Worm (Caenorhabditis elegans) whole organism, mixed stage, embryonic: Measurements from ENCODE around the gene hpx-2.

Source experiments
- M03D4.4 ChIP-seq: sonication (generic microtip); optimal IDR thresholded peaks from 2 replicates; lab custom pipeline; 2017; ENCODE audit warnings: mild to moderate bottlenecking, missing genetic modification characterization, missing compliant biosample characterization
- bed-3 ChIP-seq: fragments of 200-800 bp; sonication (Bioruptor generic); optimal IDR thresholded peaks from 3 replicates; lab custom pipeline; 2018; ENCODE audit warnings: mild to moderate bottlenecking, missing genetic modification characterization, moderate library complexity, missing compliant biosample characterization
- ceh-39 ChIP-seq: fragments of 150-350 bp; optimal IDR thresholded peaks from 2 replicates; lab custom pipeline; 2014; ENCODE audit warnings: missing biosample characterization, missing genetic modification characterization
- ceh-43 ChIP-seq: fragments of 200-800 bp; sonication (Bioruptor generic); optimal IDR thresholded peaks from 2 replicates; lab custom pipeline; 2018; ENCODE audit warnings: mild to moderate bottlenecking, missing genetic modification characterization, moderate library complexity, missing compliant biosample characterization
- ceh-83 ChIP-seq: fragments of 200-800 bp; sonication (Bioruptor generic); optimal IDR thresholded peaks from 2 replicates; lab custom pipeline; 2018; ENCODE audit warnings: mild to moderate bottlenecking, missing genetic modification characterization, missing compliant biosample characterization
- ces-1 ChIP-seq: fragments of 150-350 bp; optimal IDR thresholded peaks from 2 replicates; lab custom pipeline; 2014; ENCODE audit warnings: missing biosample characterization, missing genetic modification reagents, missing genetic modification characterization
- cnd-1 ChIP-seq: fragments of 200-800 bp; sonication (Bioruptor generic); optimal IDR thresholded peaks from 2 replicates; lab custom pipeline; 2018; ENCODE audit warnings: mild to moderate bottlenecking, missing genetic modification characterization, missing compliant biosample characterization
- drap-1 ChIP-seq: fragments of 200-800 bp; sonication (Bioruptor generic); optimal IDR thresholded peaks from 3 replicates; lab custom pipeline; 2018; ENCODE audit warnings: mild to moderate bottlenecking, missing genetic modification characterization, missing compliant biosample characterization
- elt-1 ChIP-seq: sonication (generic microtip); optimal IDR thresholded peaks from 2 replicates; lab custom pipeline; 2017; ENCODE audit warnings: missing genetic modification characterization, mild to moderate bottlenecking, missing compliant biosample characterization, antibody characterized with exemption, moderate library complexity, borderline replicate concordance; ENCODE audit not compliant: insufficient read depth
- flh-1 ChIP-seq: fragments of 200-800 bp; sonication (Bioruptor generic); optimal IDR thresholded peaks from 2 replicates; lab custom pipeline; 2018; ENCODE audit warnings: mild to moderate bottlenecking, missing genetic modification characterization, moderate library complexity, missing compliant biosample characterization
- ham-2 ChIP-seq: fragments of 200-800 bp; sonication (Bioruptor generic); optimal IDR thresholded peaks from 2 replicates; lab custom pipeline; 2018; ENCODE audit warnings: mild to moderate bottlenecking, missing genetic modification characterization, missing compliant biosample characterization
- hlh-1 ChIP-seq: fragments of 150-350 bp; optimal IDR thresholded peaks from 2 replicates; lab custom pipeline; 2014; ENCODE audit warnings: missing biosample characterization, missing genetic modification reagents, missing genetic modification characterization
- lin-13 ChIP-seq: fragments of 150-350 bp; optimal IDR thresholded peaks from 2 replicates; lab custom pipeline; 2014; ENCODE audit warnings: missing biosample characterization, missing genetic modification characterization
- lin-32 ChIP-seq: fragments of 200-800 bp; sonication (Bioruptor generic); optimal IDR thresholded peaks from 2 replicates; lab custom pipeline; 2018; ENCODE audit warnings: mild to moderate bottlenecking, missing genetic modification characterization, missing compliant biosample characterization
- lsy-2 ChIP-seq: fragments of 150-350 bp; optimal IDR thresholded peaks from 2 replicates; lab custom pipeline; 2014; ENCODE audit warnings: missing biosample characterization, missing genetic modification characterization
- mep-1 ChIP-seq: fragments of 150-350 bp; optimal IDR thresholded peaks from 2 replicates; lab custom pipeline; 2017; ENCODE audit warnings: missing biosample characterization, missing genetic modification reagents, missing genetic modification characterization, inconsistent platforms
- mls-2 ChIP-seq: sonication (generic microtip); optimal IDR thresholded peaks from 2 replicates; lab custom pipeline; 2016; ENCODE audit warnings: mild to moderate bottlenecking, missing genetic modification characterization, moderate library complexity, missing compliant biosample characterization
- nhr-2 ChIP-seq: fragments of 150-350 bp; optimal IDR thresholded peaks from 2 replicates; lab custom pipeline; 2014; ENCODE audit warnings: missing biosample characterization, missing genetic modification characterization
- nhr-237 ChIP-seq: fragments of 150-350 bp; optimal IDR thresholded peaks from 2 replicates; lab custom pipeline; 2014; ENCODE audit warnings: missing biosample characterization, missing genetic modification characterization
- nhr-76 ChIP-seq: sonication (generic microtip); optimal IDR thresholded peaks from 2 replicates; lab custom pipeline; 2017; ENCODE audit warnings: missing biosample characterization, missing genetic modification characterization
- pha-4 ChIP-seq: fragments of 150-350 bp; optimal IDR thresholded peaks from 2 replicates; lab custom pipeline; 2018; ENCODE audit warnings: missing biosample characterization, missing genetic modification reagents, missing genetic modification characterization
- sem-2 ChIP-seq: fragments of 200-800 bp; sonication (Bioruptor generic); optimal IDR thresholded peaks from 2 replicates; lab custom pipeline; 2018; ENCODE audit warnings: mild to moderate bottlenecking, missing genetic modification characterization, missing compliant biosample characterization
- snpc-4 ChIP-seq: fragments of 150-350 bp; optimal IDR thresholded peaks from 2 replicates; lab custom pipeline; 2014; ENCODE audit warnings: missing biosample characterization, missing genetic modification characterization
- sptf-1 ChIP-seq: sonication (generic microtip); optimal IDR thresholded peaks from 2 replicates; lab custom pipeline; 2017; ENCODE audit warnings: mild to moderate bottlenecking, missing genetic modification characterization, moderate library complexity, missing compliant biosample characterization
- tbx-8 ChIP-seq: fragments of 200-800 bp; sonication (Bioruptor generic); optimal IDR thresholded peaks from 2 replicates; lab custom pipeline; 2018; ENCODE audit warnings: mild to moderate bottlenecking, missing genetic modification characterization, moderate library complexity, missing compliant biosample characterization
- unc-120 ChIP-seq: sonication (generic microtip); optimal IDR thresholded peaks from 2 replicates; lab custom pipeline; 2017; ENCODE audit warnings: missing genetic modification characterization, missing compliant biosample characterization; ENCODE audit not compliant: poor library complexity, severe bottlenecking
- unc-62 ChIP-seq: fragments of 150-350 bp; optimal IDR thresholded peaks from 2 replicates; lab custom pipeline; 2014; ENCODE audit warnings: missing biosample characterization, missing genetic modification reagents, missing genetic modification characterization
- zip-8 ChIP-seq: fragments of 150-350 bp; optimal IDR thresholded peaks from 2 replicates; lab custom pipeline; 2014; ENCODE audit warnings: missing biosample characterization, missing genetic modification characterization
- ztf-11 ChIP-seq: fragments of 150-350 bp; optimal IDR thresholded peaks from 2 replicates; lab custom pipeline; 2014; ENCODE audit warnings: missing biosample characterization, missing genetic modification characterization

hpx-2 gene

DNA sequence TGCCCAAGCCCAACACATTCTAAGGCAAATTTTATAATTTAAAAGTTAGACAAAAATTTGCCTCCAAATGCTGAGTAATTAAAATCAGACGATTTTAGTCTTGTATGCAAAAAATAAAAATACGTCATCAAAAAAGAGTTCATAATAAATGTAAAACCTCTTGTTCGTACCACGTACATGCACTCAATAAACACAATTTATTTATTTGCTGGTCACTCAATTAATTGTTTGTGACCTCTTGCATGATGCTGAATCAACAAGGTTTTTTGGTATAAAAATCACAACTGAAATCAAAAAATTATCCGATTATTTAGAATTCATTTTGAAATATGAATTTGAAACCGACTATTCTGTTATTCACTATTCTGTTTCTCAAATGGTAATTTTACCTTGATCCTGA is at the start of gene hpx-2:
hpx-2 (plus strand) TSS at position 301 of the 400 bp plus-strand sequence.
- TF ChIP-seq ceh-83 (GFP tag; lab: Kevin White, UChicago): no peak
- TF ChIP-seq mep-1 (tag; lab: Kevin White, UChicago): no peak
- no peak for TF ChIP-seq lin-13
- no peak for TF ChIP-seq snpc-4 (tag; lab: Kevin White, UChicago)
- TF ChIP-seq nhr-76 (tag; lab: Kevin White, UChicago): no peak
- TF ChIP-seq drap-1: no peak
- no peak for TF ChIP-seq ztf-11 (tag; lab: Kevin White, UChicago)

DNA sequence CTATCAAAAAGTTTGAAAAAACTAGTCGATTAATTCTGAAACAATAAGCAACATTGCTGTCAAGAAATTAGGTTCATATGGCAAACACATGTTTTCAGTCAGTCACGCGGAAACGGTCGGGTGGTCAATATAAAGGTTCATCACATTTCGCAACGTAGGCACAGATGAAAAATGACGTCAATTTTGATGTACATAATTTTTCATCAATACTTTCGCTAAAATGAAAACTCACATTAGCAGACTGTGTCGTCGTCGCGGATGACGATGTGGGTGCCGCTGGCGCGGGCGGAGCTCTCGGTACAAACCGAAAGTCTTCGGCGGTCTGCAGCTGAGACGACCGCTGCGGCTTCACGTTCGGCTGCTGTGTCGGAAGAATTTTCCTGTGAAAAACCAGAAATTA is 46.4 kb upstream of the hpx-2 start, which contains the start of gene swan-2:
swan-2 (minus strand) TSS at position 380 of the 400 bp plus-strand sequence.
- TF ChIP-seq ham-2 (GFP tag; lab: Kevin White, UChicago): no peak
- TF ChIP-seq hlh-1 (tag; lab: Kevin White, UChicago): no peak
- TF ChIP-seq flh-1 (GFP tag; lab: Kevin White, UChicago): no peak
- TF ChIP-seq cnd-1: no peak
- TF ChIP-seq sptf-1: no peak
- no peak for TF ChIP-seq pha-4
- TF ChIP-seq nhr-237: no peak
- no peak for TF ChIP-seq bed-3 (GFP tag; lab: Kevin White, UChicago)
- no peak for TF ChIP-seq sem-2
- no peak for TF ChIP-seq ceh-83 (GFP tag; lab: Kevin White, UChicago)
- no peak for TF ChIP-seq snpc-4 (tag; lab: Kevin White, UChicago)

DNA sequence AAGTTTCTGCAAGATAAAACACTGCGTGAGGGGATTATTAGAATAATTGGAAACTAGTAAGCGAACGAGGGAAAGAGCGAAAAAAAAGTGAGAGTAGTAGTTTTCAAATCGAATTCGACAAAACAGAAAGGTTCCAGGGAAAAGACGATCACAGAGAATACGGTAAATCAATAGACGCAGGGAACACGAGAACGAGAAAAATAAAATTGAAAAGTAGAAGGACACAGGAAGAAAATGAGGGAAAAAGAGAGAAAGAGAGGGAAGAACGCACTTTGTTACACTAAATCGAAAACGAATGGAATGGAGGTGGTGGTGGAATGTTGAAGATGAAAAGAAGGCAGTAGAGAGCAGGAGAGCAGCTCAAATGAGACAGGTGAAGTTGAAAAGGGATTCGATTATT is 43.0 kb upstream of the hpx-2 start, which contains the start of gene swan-1:
swan-1 (minus strand) TSS at position 6 of the 400 bp plus-strand sequence.
- TF ChIP-seq hlh-1 (tag; lab: Kevin White, UChicago) (peak; percentile 41), sptf-1 (no peak), drap-1 (no peak), unc-120 (tag; lab: Kevin White, UChicago) (peak; percentile 40)

DNA sequence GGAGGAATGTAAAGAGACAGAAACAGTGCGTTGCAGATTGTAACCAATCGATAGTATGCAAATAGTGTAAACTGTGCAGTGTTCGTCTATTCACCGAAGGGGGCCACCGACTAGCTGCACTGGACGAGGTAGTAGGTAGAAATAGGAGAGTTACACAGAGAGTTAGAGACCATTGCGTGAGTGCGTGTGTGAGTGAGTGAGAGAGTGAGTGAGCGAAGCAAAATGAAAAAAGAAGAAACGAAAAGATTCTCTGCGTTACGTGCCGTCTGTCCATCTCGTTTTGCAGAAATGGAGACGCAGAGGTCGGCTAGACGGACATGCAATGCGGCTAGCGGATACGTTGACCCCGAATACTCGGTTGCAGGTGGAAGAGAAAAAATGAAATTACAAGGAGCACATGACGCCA is 41.8 kb upstream of the hpx-2 start:
- TF ChIP-seq ceh-43 (GFP tag; lab: Kevin White, UChicago): no peak
- peak; percentile 74 for TF ChIP-seq unc-120 (tag; lab: Kevin White, UChicago)
- TF ChIP-seq ceh-83 (GFP tag; lab: Kevin White, UChicago): no peak
- no peak for TF ChIP-seq elt-1 (tag; lab: Kevin White, UChicago)
- no peak for TF ChIP-seq sem-2
- TF ChIP-seq nhr-2 (tag; lab: Kevin White, UChicago): peak; percentile 76
- peak; percentile 15 for TF ChIP-seq lin-13
- TF ChIP-seq hlh-1 (tag; lab: Kevin White, UChicago): peak; percentile 80
- peak; percentile 9 for TF ChIP-seq drap-1
- TF ChIP-seq lin-32: no peak
- TF ChIP-seq lsy-2 (tag; lab: Kevin White, UChicago): peak; percentile 16
- peak; percentile 78 for TF ChIP-seq ceh-39 (tag; lab: Kevin White, UChicago)
- peak; percentile 74 for TF ChIP-seq mep-1 (tag; lab: Kevin White, UChicago)
- no peak for TF ChIP-seq bed-3 (GFP tag; lab: Kevin White, UChicago)
- no peak for TF ChIP-seq nhr-76 (tag; lab: Kevin White, UChicago)
- peak; percentile 56 for TF ChIP-seq unc-62
- TF ChIP-seq M03D4.4 (tag; lab: Kevin White, UChicago): peak; percentile 45
- peak; percentile 3 for TF ChIP-seq zip-8 (tag; lab: Kevin White, UChicago)
- TF ChIP-seq pha-4: peak; percentile 64
- peak; percentile 75 for TF ChIP-seq mls-2 (tag; lab: Kevin White, UChicago)
- peak; percentile 43 for TF ChIP-seq ces-1
- peak; percentile 53 for TF ChIP-seq sptf-1
- peak; percentile 69 for TF ChIP-seq cnd-1
- peak; percentile 96 for TF ChIP-seq ham-2 (GFP tag; lab: Kevin White, UChicago)

DNA sequence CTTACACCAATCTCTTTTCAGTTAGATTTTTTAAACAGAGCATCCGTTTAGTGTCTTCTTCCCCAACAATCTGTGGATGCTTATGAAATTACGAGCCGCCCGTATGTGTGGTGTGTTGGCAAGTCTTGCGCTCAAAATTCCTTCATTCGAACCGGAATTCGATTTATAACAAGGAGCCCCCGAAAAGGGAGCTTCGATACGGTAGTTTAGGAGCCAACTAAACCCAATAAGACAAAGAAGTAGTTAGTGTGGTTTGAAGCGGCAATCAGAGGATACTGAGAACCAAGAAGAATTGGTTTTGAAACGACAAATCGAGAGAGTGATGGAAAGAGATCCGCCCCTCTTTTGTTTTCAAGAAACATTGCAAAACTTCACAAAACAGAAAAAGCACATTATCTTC is 37.9 kb upstream of the hpx-2 start:
- TF ChIP-seq ceh-39 (tag; lab: Kevin White, UChicago) (no peak), ces-1 (peak; percentile 89), unc-62 (no peak), drap-1 (no peak), ham-2 (GFP tag; lab: Kevin White, UChicago) (no peak), ztf-11 (tag; lab: Kevin White, UChicago) (no peak), zip-8 (tag; lab: Kevin White, UChicago) (no peak), tbx-8 (GFP tag; lab: Kevin White, UChicago) (no peak)
